Worm (Caenorhabditis elegans) whole organism, late embryonic: ENCODE measurements around the gene lido-12.

Experiments used
- C08G9.2 ChIP-seq: sonication (generic microtip); optimal IDR thresholded peaks from 2 replicates; lab custom pipeline; 2016; ENCODE audit warnings: mild to moderate bottlenecking, missing genetic modification characterization, moderate library complexity, missing compliant biosample characterization
- C38D4.7 ChIP-seq: fragments of 200-800 bp; sonication (Bioruptor generic); optimal IDR thresholded peaks from 2 replicates; lab custom pipeline; 2018; ENCODE audit warnings: mild to moderate bottlenecking, missing genetic modification characterization, moderate library complexity, missing compliant biosample characterization
- K02D7.2 ChIP-seq: sonication (generic microtip); optimal IDR thresholded peaks from 2 replicates; lab custom pipeline; 2017; ENCODE audit warnings: mild to moderate bottlenecking, missing genetic modification characterization, missing compliant biosample characterization
- T23F11.4 ChIP-seq: fragments of 200-800 bp; sonication (Bioruptor generic); optimal IDR thresholded peaks from 2 replicates; lab custom pipeline; 2018; ENCODE audit warnings: mild to moderate bottlenecking, missing genetic modification characterization, missing compliant biosample characterization
- ahr-1 ChIP-seq: sonication (generic microtip); optimal IDR thresholded peaks from 2 replicates; lab custom pipeline; 2016; ENCODE audit warnings: missing genetic modification characterization, missing compliant biosample characterization
- ama-1 ChIP-seq: fragments of 150-350 bp; optimal IDR thresholded peaks from 2 replicates; lab custom pipeline; 2014
- ceh-14 ChIP-seq: sonication (generic microtip); optimal IDR thresholded peaks from 2 replicates; lab custom pipeline; 2016; ENCODE audit warnings: missing genotype, missing genetic modification characterization, missing compliant biosample characterization
- ceh-18 ChIP-seq: sonication (generic microtip); optimal IDR thresholded peaks from 2 replicates; lab custom pipeline; 2016; ENCODE audit warnings: missing genetic modification characterization, missing compliant biosample characterization
- ceh-19 ChIP-seq: fragments of 200-800 bp; sonication (Bioruptor generic); optimal IDR thresholded peaks from 2 replicates; lab custom pipeline; 2018; ENCODE audit warnings: mild to moderate bottlenecking, missing genetic modification characterization, missing compliant biosample characterization
- ceh-2 ChIP-seq: sonication (generic microtip); optimal IDR thresholded peaks from 2 replicates; lab custom pipeline; 2016; ENCODE audit warnings: missing genotype, missing genetic modification characterization, missing compliant biosample characterization
- ceh-22 ChIP-seq: sonication (generic microtip); optimal IDR thresholded peaks from 2 replicates; lab custom pipeline; 2017; ENCODE audit warnings: missing biosample characterization, missing genetic modification characterization
- ceh-24 ChIP-seq: sonication (generic microtip); optimal IDR thresholded peaks from 2 replicates; lab custom pipeline; 2016; ENCODE audit warnings: mild to moderate bottlenecking, missing genetic modification characterization, missing compliant biosample characterization
- ceh-30 ChIP-seq: fragments of 150-350 bp; optimal IDR thresholded peaks from 2 replicates; lab custom pipeline; 2014; ENCODE audit warnings: missing biosample characterization, missing genetic modification characterization
- ceh-31 ChIP-seq: sonication (generic microtip); optimal IDR thresholded peaks from 2 replicates; lab custom pipeline; 2016; ENCODE audit warnings: missing genetic modification characterization, missing compliant biosample characterization
- ceh-34 ChIP-seq: sonication (generic microtip); optimal IDR thresholded peaks from 2 replicates; lab custom pipeline; 2016; ENCODE audit warnings: mild to moderate bottlenecking, missing genetic modification characterization, missing compliant biosample characterization
- ceh-45 ChIP-seq: fragments of 200-800 bp; sonication (Bioruptor generic); IDR thresholded peaks from 2 replicates; pipeline ENCODE4 v1.3.6; 2022; ENCODE audit warnings: missing genetic modification reagents, missing genetic modification characterization, missing compliant biosample characterization
- che-1 ChIP-seq: sonication (generic microtip); optimal IDR thresholded peaks from 2 replicates; lab custom pipeline; 2016; ENCODE audit warnings: mild to moderate bottlenecking, missing genetic modification characterization, missing compliant biosample characterization
- dmd-4 ChIP-seq: sonication (generic microtip); optimal IDR thresholded peaks from 2 replicates; lab custom pipeline; 2016; ENCODE audit warnings: borderline replicate concordance, missing genetic modification characterization, missing compliant biosample characterization
- elt-4 ChIP-seq: sonication (generic microtip); optimal IDR thresholded peaks from 2 replicates; lab custom pipeline; 2016; ENCODE audit warnings: missing genetic modification characterization, missing compliant biosample characterization
- eyg-1 ChIP-seq: sonication (generic microtip); optimal IDR thresholded peaks from 2 replicates; lab custom pipeline; 2016; ENCODE audit warnings: missing genotype, missing genetic modification characterization, missing compliant biosample characterization
- fax-1 ChIP-seq: sonication (generic microtip); optimal IDR thresholded peaks from 2 replicates; lab custom pipeline; 2016; ENCODE audit warnings: missing genotype, missing genetic modification characterization, missing compliant biosample characterization
- fkh-6 ChIP-seq: sonication (generic microtip); optimal IDR thresholded peaks from 2 replicates; lab custom pipeline; 2016; ENCODE audit warnings: missing genetic modification characterization, missing compliant biosample characterization
- hlh-13 ChIP-seq: fragments of 200-800 bp; sonication (Bioruptor generic); optimal IDR thresholded peaks from 2 replicates; lab custom pipeline; 2018; ENCODE audit warnings: mild to moderate bottlenecking, missing genetic modification characterization, missing compliant biosample characterization
- hlh-15 ChIP-seq: sonication (generic microtip); optimal IDR thresholded peaks from 2 replicates; lab custom pipeline; 2016; ENCODE audit warnings: missing genetic modification characterization, missing compliant biosample characterization
- hlh-30 ChIP-seq: sonication (generic microtip); optimal IDR thresholded peaks from 2 replicates; lab custom pipeline; 2017; ENCODE audit warnings: antibody characterized with exemption, missing genetic modification characterization, missing compliant biosample characterization; ENCODE audit not compliant: insufficient read depth
- hlh-6 ChIP-seq: sonication (generic microtip); optimal IDR thresholded peaks from 2 replicates; lab custom pipeline; 2016; ENCODE audit warnings: missing genotype, missing genetic modification characterization, missing compliant biosample characterization
- hlh-8 ChIP-seq: sonication (generic microtip); optimal IDR thresholded peaks from 2 replicates; lab custom pipeline; 2016; ENCODE audit warnings: missing genotype, missing genetic modification characterization, missing compliant biosample characterization
- lin-11 ChIP-seq: fragments of 200-800 bp; sonication (Bioruptor generic); optimal IDR thresholded peaks from 2 replicates; lab custom pipeline; 2018; ENCODE audit warnings: mild to moderate bottlenecking, missing genetic modification characterization, missing compliant biosample characterization
- nfya-1 ChIP-seq: sonication (generic microtip); optimal IDR thresholded peaks from 2 replicates; lab custom pipeline; 2017; ENCODE audit warnings: missing genetic modification characterization, mild to moderate bottlenecking, missing compliant biosample characterization, antibody characterized with exemption, moderate library complexity
- nhr-232 ChIP-seq: sonication (generic microtip); optimal IDR thresholded peaks from 2 replicates; lab custom pipeline; 2016; ENCODE audit warnings: missing genetic modification characterization, missing compliant biosample characterization
- npax-4 ChIP-seq: sonication (generic microtip); optimal IDR thresholded peaks from 2 replicates; lab custom pipeline; 2016; ENCODE audit warnings: missing genetic modification characterization, missing compliant biosample characterization
- pax-1 ChIP-seq: fragments of 150-350 bp; optimal IDR thresholded peaks from 2 replicates; lab custom pipeline; 2014; ENCODE audit warnings: missing biosample characterization, missing genetic modification characterization
- pha-4 ChIP-seq: fragments of 150-350 bp; optimal IDR thresholded peaks from 2 replicates; lab custom pipeline; 2018; ENCODE audit warnings: missing biosample characterization, missing genetic modification reagents, missing genetic modification characterization
- pqm-1 ChIP-seq: sonication (generic microtip); optimal IDR thresholded peaks from 2 replicates; lab custom pipeline; 2016; ENCODE audit warnings: missing genetic modification characterization, missing compliant biosample characterization
- pros-1 ChIP-seq: fragments of 150-350 bp; optimal IDR thresholded peaks from 2 replicates; lab custom pipeline; 2014; ENCODE audit warnings: missing biosample characterization, missing genetic modification reagents, missing genetic modification characterization
- ref-2 ChIP-seq: sonication (generic microtip); optimal IDR thresholded peaks from 2 replicates; lab custom pipeline; 2016; ENCODE audit warnings: missing genetic modification characterization, missing compliant biosample characterization
- rnt-1 ChIP-seq: sonication (generic microtip); optimal IDR thresholded peaks from 2 replicates; lab custom pipeline; 2016; ENCODE audit warnings: missing genetic modification characterization, missing compliant biosample characterization
- sdc-2 ChIP-seq: sonication (generic microtip); optimal IDR thresholded peaks from 2 replicates; lab custom pipeline; 2016; ENCODE audit warnings: missing genotype, missing genetic modification characterization, missing compliant biosample characterization
- sox-2 ChIP-seq: fragments of 200-800 bp; sonication (Bioruptor generic); IDR thresholded peaks from 2 replicates; pipeline ENCODE4 v1.3.6; 2022; ENCODE audit warnings: missing genetic modification reagents, missing genetic modification characterization, missing compliant biosample characterization
- sox-4 ChIP-seq: sonication (generic microtip); optimal IDR thresholded peaks from 2 replicates; lab custom pipeline; 2017; ENCODE audit warnings: mild to moderate bottlenecking, missing genetic modification characterization, inconsistent platforms, missing compliant biosample characterization
- tbx-2 ChIP-seq: sonication (generic microtip); optimal IDR thresholded peaks from 2 replicates; lab custom pipeline; 2016; ENCODE audit warnings: missing genetic modification characterization, missing compliant biosample characterization
- tbx-7 ChIP-seq: sonication (generic microtip); optimal IDR thresholded peaks from 2 replicates; lab custom pipeline; 2016; ENCODE audit warnings: missing genotype, missing genetic modification characterization, missing compliant biosample characterization
- unc-3 ChIP-seq, 2 experiments: fragments of 200-800 bp in 1 of 2; sonication (Bioruptor generic) in 1 of 2; sonication (generic microtip) in 1 of 2; conservative IDR thresholded peaks in 1 of 2; optimal IDR thresholded peaks in 1 of 2; 2 replicates each; pipeline versions ENCODE4 v1.3.6 to Lab custom; 2016 to 2022; ENCODE audit warnings: missing compliant biosample characterization in 2 of 2, missing genetic modification characterization in 2 of 2, missing genetic modification reagents in 1 of 2
- unc-42 ChIP-seq: sonication (generic microtip); optimal IDR thresholded peaks from 2 replicates; lab custom pipeline; 2016; ENCODE audit warnings: missing genotype, missing genetic modification characterization, missing compliant biosample characterization

lido-12 gene

ce11 chrII:3054622-3055021 is 49.0 kb downstream of the lido-12 start:
- TF ChIP-seq nfya-1 (tag; lab: Kevin White, UChicago) (peak; percentile 72), C38D4.7 (GFP tag; lab: Kevin White, UChicago) (no peak), hlh-6 (peak; percentile 6), ceh-22 (tag; lab: Kevin White, UChicago) (no peak), hlh-8 (tag; lab: Kevin White, UChicago) (no peak), ceh-31 (tag; lab: Kevin White, UChicago) (peak; percentile 31), tbx-7 (tag; lab: Kevin White, UChicago) (no peak), pha-4 (no peak), ref-2 (tag; lab: Kevin White, UChicago) (peak; percentile 23), unc-3 (GFP tag; conservative IDR thresholded peaks at IDR 0.05; lab: Robert Waterston, UW) (no peak), unc-3 (tag; optimal IDR thresholded peaks at IDR 0.05; lab: Kevin White, UChicago) (no peak), ceh-2 (tag; lab: Kevin White, UChicago) (peak; percentile 11), che-1 (tag; lab: Kevin White, UChicago) (no peak), fax-1 (no peak), pqm-1 (tag; lab: Kevin White, UChicago) (no peak), eyg-1 (tag; lab: Kevin White, UChicago) (no peak), ceh-45 (GFP tag; lab: Robert Waterston, UW) (no peak), ceh-30 (no peak), hlh-13 (no peak), lin-11 (no peak), elt-4 (tag; lab: Kevin White, UChicago) (no peak), ahr-1 (no peak), tbx-2 (peak; percentile 22), T23F11.4 (GFP tag; lab: Kevin White, UChicago) (no peak), ceh-24 (tag; lab: Kevin White, UChicago) (no peak), dmd-4 (no peak), rnt-1 (tag; lab: Kevin White, UChicago) (no peak), ama-1 (no peak), ceh-34 (tag; lab: Kevin White, UChicago) (peak; percentile 55), ceh-19 (no peak), sox-2 (GFP tag; lab: Robert Waterston, UW) (no peak)
- TF ChIP-seq, all 69 proteins: peak for 7

DNA sequence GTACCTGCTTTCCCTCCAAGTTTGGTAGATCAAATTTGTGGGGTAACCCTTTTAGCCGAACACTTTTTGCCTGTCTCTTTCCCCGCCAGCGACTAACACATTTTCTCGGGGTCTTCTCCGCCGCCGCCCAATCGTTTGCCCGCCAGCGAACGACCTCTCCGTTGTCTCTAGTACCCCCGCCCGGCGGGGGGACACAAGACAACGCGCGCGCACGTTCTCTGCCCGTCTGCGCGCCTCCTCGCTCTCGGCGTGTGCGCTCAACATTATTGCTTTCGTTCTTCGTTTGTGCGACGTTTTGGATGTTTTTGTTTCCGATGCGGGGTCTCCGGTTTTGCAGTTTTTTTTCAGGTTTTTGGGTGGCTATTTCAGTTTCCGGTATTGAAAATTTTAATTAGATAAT is 49.9 kb downstream of the lido-12 start:
- TF ChIP-seq sox-4 (tag; lab: Kevin White, UChicago) = peak; percentile 25
- TF ChIP-seq ceh-22 (tag; lab: Kevin White, UChicago) = no peak
- peak; percentile 53 for TF ChIP-seq ref-2 (tag; lab: Kevin White, UChicago)
- no peak for TF ChIP-seq tbx-7 (tag; lab: Kevin White, UChicago)
- no peak for TF ChIP-seq pax-1
- TF ChIP-seq pqm-1 (tag; lab: Kevin White, UChicago) = no peak
- no peak for TF ChIP-seq npax-4 (tag; lab: Kevin White, UChicago)
- TF ChIP-seq C08G9.2 (tag; lab: Kevin White, UChicago) = peak; percentile 46
- TF ChIP-seq hlh-15 = no peak
- peak; percentile 58 for TF ChIP-seq unc-42 (tag; lab: Kevin White, UChicago)
- TF ChIP-seq ceh-14 = peak; percentile 66
- peak; percentile 16 for TF ChIP-seq ceh-18 (tag; lab: Kevin White, UChicago)
- TF ChIP-seq ceh-19 = peak; percentile 0
- TF ChIP-seq tbx-2 = peak; percentile 60
- TF ChIP-seq K02D7.2 = no peak
- peak; percentile 45 for TF ChIP-seq ceh-34 (tag; lab: Kevin White, UChicago)
- peak; percentile 24 for TF ChIP-seq nhr-232
- TF ChIP-seq nfya-1 (tag; lab: Kevin White, UChicago) = peak; percentile 67
- peak; percentile 67 for TF ChIP-seq hlh-30 (tag; lab: Kevin White, UChicago)
- peak; percentile 43 for TF ChIP-seq sdc-2 (tag; lab: Kevin White, UChicago)
- TF ChIP-seq ceh-31 (tag; lab: Kevin White, UChicago) = peak; percentile 53
- peak; percentile 60 for TF ChIP-seq pros-1
- TF ChIP-seq C38D4.7 (GFP tag; lab: Kevin White, UChicago) = no peak
- no peak for TF ChIP-seq hlh-8 (tag; lab: Kevin White, UChicago)
- peak; percentile 48 for TF ChIP-seq fkh-6 (tag; lab: Kevin White, UChicago)
- no peak for TF ChIP-seq ceh-2 (tag; lab: Kevin White, UChicago)
